Fruit fly (Drosophila melanogaster) whole organism, embryonic: ENCODE data around the gene pont.
A peak's percentile ranks its signal among the peaks of the same experiment; 100 is the strongest.

Experiments used
- B-H2 ChIP-seq: fragments of 200-800 bp; sonication (Bioruptor generic); optimal IDR thresholded peaks from 2 replicates; lab custom pipeline; 2018; ENCODE audit warnings: missing biosample characterization, mild to moderate bottlenecking, missing genetic modification characterization
- CG10543 ChIP-seq: fragments of 200-800 bp; sonication (Bioruptor generic); optimal IDR thresholded peaks from 3 replicates; lab custom pipeline; 2017; ENCODE audit warnings: missing biosample characterization, mild to moderate bottlenecking, missing genetic modification characterization, moderate library complexity
- CG10959 ChIP-seq: fragments of 200-800 bp; sonication (Bioruptor generic); IDR thresholded peaks from 2 replicates; pipeline ENCODE4 v1.3.6; 2022; ENCODE audit warnings: missing biosample characterization, missing genetic modification characterization
- CG12236 ChIP-seq: fragments of 200-800 bp; sonication (Bioruptor generic); optimal IDR thresholded peaks from 2 replicates; lab custom pipeline; 2016; ENCODE audit warnings: missing biosample characterization, missing genetic modification characterization
- CG13296 ChIP-seq: fragments of 200-800 bp; sonication (Bioruptor generic); optimal IDR thresholded peaks from 3 replicates; lab custom pipeline; 2018; ENCODE audit warnings: missing biosample characterization, mild to moderate bottlenecking, missing genetic modification characterization
- CG14710 ChIP-seq: fragments of 200-800 bp; sonication (Bioruptor generic); optimal IDR thresholded peaks from 3 replicates; lab custom pipeline; 2019; ENCODE audit warnings: missing biosample characterization, mild to moderate bottlenecking, missing genetic modification characterization, moderate library complexity
- CG18476 ChIP-seq: fragments of 200-800 bp; sonication (Bioruptor generic); optimal IDR thresholded peaks from 2 replicates; lab custom pipeline; 2016; ENCODE audit warnings: missing biosample characterization, mild to moderate bottlenecking, missing genetic modification characterization
- CG2875 ChIP-seq: fragments of 200-800 bp; sonication (Bioruptor generic); optimal IDR thresholded peaks from 2 replicates; lab custom pipeline; 2017; ENCODE audit warnings: missing biosample characterization, mild to moderate bottlenecking, missing genetic modification characterization, missing genetic modification reagents
- CG31365 ChIP-seq: fragments of 200-800 bp; sonication (Bioruptor generic); optimal IDR thresholded peaks from 2 replicates; lab custom pipeline; 2018; ENCODE audit warnings: missing biosample characterization, mild to moderate bottlenecking, missing genetic modification characterization
- CG3726 ChIP-seq: fragments of 200-800 bp; sonication (Bioruptor generic); IDR thresholded peaks from 3 replicates; pipeline ENCODE4, ENCODE4 v1.3.6; 2022; ENCODE audit warnings: missing biosample characterization, missing genetic modification characterization
- CG6175 ChIP-seq: fragments of 200-800 bp; sonication (Bioruptor generic); IDR thresholded peaks from 3 replicates; pipeline ENCODE4 v1.3.6; 2022; ENCODE audit warnings: missing biosample characterization, missing genetic modification characterization
- CG7357 ChIP-seq: fragments of 200-800 bp; sonication (Bioruptor generic); IDR thresholded peaks from 3 replicates; pipeline ENCODE4 v1.3.6; 2022; ENCODE audit warnings: missing biosample characterization, missing genetic modification characterization
- CG7372 ChIP-seq: fragments of 200-800 bp; sonication (Bioruptor generic); IDR thresholded peaks from 2 replicates; pipeline ENCODE4 v1.3.6; 2022; ENCODE audit warnings: missing biosample characterization, missing genetic modification characterization
- CkIIα-i1 ChIP-seq: fragments of 200-800 bp; sonication (Bioruptor generic); IDR thresholded peaks from 2 replicates; pipeline ENCODE4 v1.3.6; 2022; ENCODE audit warnings: missing biosample characterization, missing genetic modification characterization
- E2f2 ChIP-seq: fragments of 200-800 bp; sonication (Bioruptor generic); IDR thresholded peaks from 2 replicates; pipeline ENCODE4 v1.3.6; 2022; ENCODE audit warnings: missing biosample characterization, missing genetic modification characterization
- ERR ChIP-seq: fragments of 200-800 bp; sonication (Bioruptor generic); optimal IDR thresholded peaks from 2 replicates; lab custom pipeline; 2016; ENCODE audit warnings: missing biosample characterization, missing genetic modification characterization
- Ets65A ChIP-seq: fragments of 200-800 bp; sonication (Bioruptor generic); peaks from one replicate; lab custom pipeline; 2016; ENCODE audit warnings: missing biosample characterization, missing genetic modification characterization
- Fer1 ChIP-seq: fragments of 200-800 bp; sonication (Bioruptor generic); optimal IDR thresholded peaks from 2 replicates; lab custom pipeline; 2017; ENCODE audit warnings: missing biosample characterization, mild to moderate bottlenecking, missing genetic modification characterization
- HLH4C ChIP-seq: fragments of 200-800 bp; sonication (Bioruptor generic); IDR thresholded peaks from 3 replicates; pipeline ENCODE4 v1.3.6; 2022; ENCODE audit warnings: missing biosample characterization, missing genetic modification characterization; ENCODE audit not compliant: partially characterized antibody
- HmgZ ChIP-seq: fragments of 200-800 bp; sonication (Bioruptor generic); optimal IDR thresholded peaks from 2 replicates; lab custom pipeline; 2018; ENCODE audit warnings: missing biosample characterization, mild to moderate bottlenecking, missing genetic modification characterization
- Hmx ChIP-seq: fragments of 200-800 bp; sonication (Bioruptor generic); optimal IDR thresholded peaks from 2 replicates; lab custom pipeline; 2016; ENCODE audit warnings: missing biosample characterization, missing genetic modification characterization
- Hr39 ChIP-seq: fragments of >200 bp; optimal IDR thresholded peaks from 2 replicates; lab custom pipeline; 2017
- Hr51 ChIP-seq, 2 experiments: fragments of 200-800 bp; sonication (Bioruptor generic); optimal IDR thresholded peaks; 2 replicates in 1 of 2; 3 replicates in 1 of 2; lab custom pipeline; 2016 to 2018; ENCODE audit warnings: missing biosample characterization in 2 of 2, missing genetic modification characterization in 2 of 2, mild to moderate bottlenecking in 1 of 2, moderate library complexity in 1 of 2
- MESR4 ChIP-seq: fragments of 200-800 bp; sonication (Bioruptor generic); optimal IDR thresholded peaks from 2 replicates; lab custom pipeline; 2018; ENCODE audit warnings: missing biosample characterization, mild to moderate bottlenecking, missing genetic modification characterization, moderate library complexity
- Mad ChIP-seq: fragments of 200-800 bp; sonication (Bioruptor generic); optimal IDR thresholded peaks from 2 replicates; lab custom pipeline; 2016; ENCODE audit warnings: missing biosample characterization, missing genetic modification characterization
- Rfx ChIP-seq: fragments of 200-800 bp; sonication (Bioruptor generic); IDR thresholded peaks from 2 replicates; pipeline ENCODE4 v1.3.6; 2022; ENCODE audit warnings: missing biosample characterization, missing genetic modification characterization
- ab ChIP-seq: fragments of 200-800 bp; sonication (Bioruptor generic); optimal IDR thresholded peaks from 2 replicates; lab custom pipeline; 2016; ENCODE audit warnings: missing biosample characterization, missing genetic modification characterization
- amos ChIP-seq: fragments of 200-800 bp; sonication (Bioruptor generic); IDR thresholded peaks from 2 replicates; pipeline ENCODE4 v1.3.6; 2022; ENCODE audit warnings: missing biosample characterization, missing genetic modification characterization; ENCODE audit not compliant: partially characterized antibody
- aop ChIP-seq: fragments of 200-800 bp; sonication (Bioruptor generic); IDR thresholded peaks from 2 replicates; pipeline ENCODE4 v1.3.6; 2022; ENCODE audit warnings: missing biosample characterization, missing genetic modification characterization
- ap ChIP-seq: fragments of 200-800 bp; sonication (Bioruptor generic); IDR thresholded peaks from 2 replicates; pipeline ENCODE4 v1.3.6; 2022; ENCODE audit warnings: missing biosample characterization, missing genetic modification characterization
- ara ChIP-seq: fragments of 200-800 bp; sonication (Bioruptor generic); IDR thresholded peaks from 2 replicates; pipeline ENCODE4 v1.3.6; 2022; ENCODE audit warnings: missing biosample characterization, missing genetic modification characterization
- ase ChIP-seq: fragments of 200-800 bp; sonication (Bioruptor generic); IDR thresholded peaks from 3 replicates; pipeline ENCODE4 v1.3.6; 2022; ENCODE audit warnings: missing biosample characterization, missing genetic modification characterization
- bab2 ChIP-seq: fragments of 200-800 bp; sonication (Bioruptor generic); optimal IDR thresholded peaks from 2 replicates; lab custom pipeline; 2016; ENCODE audit warnings: missing biosample characterization, missing genetic modification characterization
- cad ChIP-seq: fragments of >200 bp; optimal IDR thresholded peaks from 2 replicates; lab custom pipeline; 2017; ENCODE audit warnings: missing biosample characterization, missing genetic modification characterization
- chn ChIP-seq: fragments of 200-800 bp; sonication (Bioruptor generic); optimal IDR thresholded peaks from 2 replicates; lab custom pipeline; 2016; ENCODE audit warnings: missing biosample characterization, missing genetic modification characterization
- corto ChIP-seq: fragments of 200-800 bp; sonication (Bioruptor generic); optimal IDR thresholded peaks from 2 replicates; lab custom pipeline; 2016; ENCODE audit warnings: missing biosample characterization, mild to moderate bottlenecking, missing genetic modification characterization, moderate library complexity
- ems ChIP-seq: fragments of 200-800 bp; sonication (Bioruptor generic); optimal IDR thresholded peaks from 3 replicates; lab custom pipeline; 2016; ENCODE audit warnings: missing biosample characterization, missing genetic modification characterization
- esg ChIP-seq: fragments of 200-800 bp; sonication (Bioruptor generic); conservative IDR thresholded peaks from 2 replicates; pipeline ENCODE4 v1.3.6; 2022; ENCODE audit warnings: missing biosample characterization, missing genetic modification characterization
- gem ChIP-seq: fragments of 200-800 bp; sonication (Bioruptor generic); optimal IDR thresholded peaks from 2 replicates; lab custom pipeline; 2019; ENCODE audit warnings: missing biosample characterization, mild to moderate bottlenecking, missing genetic modification characterization, moderate library complexity
- grn ChIP-seq: fragments of 200-800 bp; sonication (Bioruptor generic); optimal IDR thresholded peaks from 3 replicates; lab custom pipeline; 2017; ENCODE audit warnings: missing biosample characterization, missing genetic modification characterization
- oc ChIP-seq: fragments of 200-800 bp; sonication (Bioruptor generic); optimal IDR thresholded peaks from 2 replicates; lab custom pipeline; 2018; ENCODE audit warnings: missing biosample characterization, mild to moderate bottlenecking, missing genetic modification characterization, moderate library complexity
- pb ChIP-seq: fragments of 200-800 bp; sonication (Bioruptor generic); optimal IDR thresholded peaks from 3 replicates; lab custom pipeline; 2016; ENCODE audit warnings: missing biosample characterization, missing genetic modification characterization
- pfk ChIP-seq: fragments of 200-800 bp; sonication (Bioruptor generic); optimal IDR thresholded peaks from 2 replicates; lab custom pipeline; 2018; ENCODE audit warnings: missing biosample characterization, mild to moderate bottlenecking, missing genetic modification characterization, moderate library complexity
- pho ChIP-seq: fragments of 200-800 bp; sonication (Bioruptor generic); optimal IDR thresholded peaks from 2 replicates; lab custom pipeline; 2016; ENCODE audit warnings: missing biosample characterization, missing genetic modification characterization
- sim ChIP-seq: fragments of 200-800 bp; sonication (Bioruptor generic); IDR thresholded peaks from 2 replicates; pipeline ENCODE4 v1.3.6; 2022; ENCODE audit warnings: missing biosample characterization, missing genetic modification characterization
- sima ChIP-seq: fragments of 200-800 bp; sonication (Bioruptor generic); optimal IDR thresholded peaks from 2 replicates; lab custom pipeline; 2016; ENCODE audit warnings: missing biosample characterization, missing genetic modification characterization
- sr ChIP-seq: fragments of 200-800 bp; sonication (Bioruptor generic); IDR thresholded peaks from 3 replicates; pipeline ENCODE4 v1.3.6; 2022; ENCODE audit warnings: missing biosample characterization, missing genetic modification characterization
- tin ChIP-seq: fragments of 200-800 bp; sonication (Bioruptor generic); optimal IDR thresholded peaks from 3 replicates; lab custom pipeline; 2016; ENCODE audit warnings: missing biosample characterization, missing genetic modification characterization
- unpg ChIP-seq: fragments of 200-800 bp; sonication (Bioruptor generic); optimal IDR thresholded peaks from 3 replicates; lab custom pipeline; 2018; ENCODE audit warnings: missing biosample characterization, mild to moderate bottlenecking, missing genetic modification characterization, moderate library complexity
- vfl ChIP-seq: fragments of 200-800 bp; sonication (Bioruptor generic); optimal IDR thresholded peaks from 2 replicates; lab custom pipeline; 2016; ENCODE audit warnings: missing biosample characterization, missing genetic modification characterization
- vnd ChIP-seq: fragments of 200-800 bp; sonication (Bioruptor generic); IDR thresholded peaks from 3 replicates; pipeline ENCODE4 v1.3.6; 2022; ENCODE audit warnings: missing biosample characterization, missing genetic modification characterization; ENCODE audit not compliant: partially characterized antibody

Gene pont

dm6 chr3R:10268865-10269442 lies 7.0 kb downstream of the pont start (continued):
- TF ChIP-seq pfk (GFP tag; lab: Kevin White, UChicago) = no peak
- no peak for TF ChIP-seq Hr39
- TF ChIP-seq E2f2 = peak; percentile 29
- TF ChIP-seq vnd (GFP tag; lab: Robert Waterston, UW) = no peak
- TF ChIP-seq ap = peak; percentile 62
- TF ChIP-seq aop (GFP tag; lab: Robert Waterston, UW) = no peak
- no peak for TF ChIP-seq amos (GFP tag; lab: Robert Waterston, UW)
- no peak for TF ChIP-seq CG31365 (tag; lab: Kevin White, UChicago)
- TF ChIP-seq esg (GFP tag; lab: Robert Waterston, UW) = peak; percentile 83
- peak; percentile 36 for TF ChIP-seq HmgZ (tag; lab: Kevin White, UChicago)
- no peak for TF ChIP-seq sima
- TF ChIP-seq pho (GFP tag; lab: Kevin White, UChicago) = peak; percentile 38
- TF ChIP-seq oc (tag; lab: Kevin White, UChicago) = peak; percentile 74
- no peak for TF ChIP-seq grn (GFP tag; lab: Kevin White, UChicago)
- TF ChIP-seq B-H2 (GFP tag; lab: Kevin White, UChicago) = no peak
- 0 out of 3 replicates have a peak, but pooled peaks have one; percentile 55 for TF ChIP-seq CG3726 (GFP tag; lab: Robert Waterston, UW)
- TF ChIP-seq ERR (GFP tag; lab: Kevin White, UChicago) = peak; percentile 42
- no peak for TF ChIP-seq CG10543 (GFP tag; lab: Kevin White, UChicago)
- TF ChIP-seq CG18476 (GFP tag; lab: Kevin White, UChicago) = peak; percentile 57
- TF ChIP-seq ab (GFP tag; lab: Kevin White, UChicago) = no peak
- TF ChIP-seq CG10959 (GFP tag; lab: Robert Waterston, UW) = no peak
- peak; percentile 56; the same call in 2 of the 3 replicates for TF ChIP-seq CG6175 (GFP tag; lab: Robert Waterston, UW)
- peak; percentile 75 for TF ChIP-seq unpg (GFP tag; lab: Kevin White, UChicago)
- TF ChIP-seq Mad = no peak
- no peak for TF ChIP-seq sim
- TF ChIP-seq CG12236 = no peak
- peak; percentile 79 for TF ChIP-seq gem (tag; lab: Kevin White, UChicago)
- TF ChIP-seq CG13296 (GFP tag; lab: Kevin White, UChicago) = peak; percentile 39
- TF ChIP-seq CG14710 (tag; lab: Kevin White, UChicago) = no peak
- peak; percentile 40 for TF ChIP-seq corto (GFP tag; lab: Kevin White, UChicago)
- TF ChIP-seq CG2875 = peak; percentile 62
- TF ChIP-seq CkIIα-i1 = 0 out of 2 replicates have a peak, but pooled peaks have one; percentile 10
- TF ChIP-seq Rfx = peak; percentile 82
- TF ChIP-seq ems (GFP tag; lab: Kevin White, UChicago) = peak; percentile 78
- TF ChIP-seq Hr51 (GFP tag; optimal IDR thresholded peaks at IDR 0.05; lab: Kevin White, UChicago) = peak; percentile 19 to 72
- peak; percentile 15 for TF ChIP-seq Hmx (GFP tag; lab: Kevin White, UChicago)
- TF ChIP-seq bab2 (GFP tag; lab: Kevin White, UChicago) = peak; percentile 73
- TF ChIP-seq Fer1 (GFP tag; lab: Kevin White, UChicago) = peak; percentile 28
- TF ChIP-seq CG7357 (GFP tag; lab: Robert Waterston, UW) = peak; percentile 60
- TF ChIP-seq chn (GFP tag; lab: Kevin White, UChicago) = peak; percentile 43
- peak; percentile 49; the same call in 1 of the 2 replicates for TF ChIP-seq CG7372 (GFP tag; lab: Robert Waterston, UW)
- TF ChIP-seq vfl (GFP tag; lab: Kevin White, UChicago) = no peak
- TF ChIP-seq sr (GFP tag; lab: Robert Waterston, UW) = peak; percentile 67; the same call in 2 of the 3 replicates
- no peak for TF ChIP-seq cad (GFP tag; lab: Kevin White, UChicago)
- peak; percentile 64 for TF ChIP-seq tin (GFP tag; lab: Kevin White, UChicago)
- TF ChIP-seq Ets65A (GFP tag; lab: Kevin White, UChicago) = peak; percentile 97
- TF ChIP-seq pb (GFP tag; lab: Kevin White, UChicago) = peak; percentile 43
- no peak for TF ChIP-seq HLH4C (GFP tag; lab: Robert Waterston, UW)
- TF ChIP-seq ase (GFP tag; lab: Robert Waterston, UW) = peak; percentile 66; the same call in 1 of the 3 replicates
- TF ChIP-seq MESR4 (GFP tag; lab: Kevin White, UChicago) = no peak
- TF ChIP-seq ara (GFP tag; lab: Robert Waterston, UW) = peak; percentile 71
